Worm (Caenorhabditis elegans) whole organism, early embryonic: ENCODE data around the gene gsp-2.

Experiments
- hmg-4 ChIP-seq: fragments of 200-800 bp; sonication (Bioruptor generic); optimal IDR thresholded peaks from 2 replicates; lab custom pipeline; 2018; ENCODE audit warnings: mild to moderate bottlenecking, missing genetic modification characterization, missing compliant biosample characterization
- pes-1 ChIP-seq: fragments of 200-800 bp; sonication (Bioruptor generic); IDR thresholded peaks from 2 replicates; pipeline ENCODE4 v1.3.6; 2022; ENCODE audit warnings: missing genetic modification reagents, missing genetic modification characterization, missing compliant biosample characterization

- no peak for TF ChIP-seq hmg-4 (GFP tag; lab: Kevin White, UChicago)
- TF ChIP-seq pes-1 (GFP tag; lab: Robert Waterston, UW), result no peak
Measured at ce11 chrIII:7314473-7314872, 21.9 kb upstream of the gsp-2 start.
